Fruit fly (Drosophila melanogaster) whole organism, embryonic: Measurements from ENCODE around the gene GstT4.

ENCODE experiments used
- CG12659 ChIP-seq: fragments of 200-800 bp; sonication (Bioruptor generic); optimal IDR thresholded peaks from 3 replicates; lab custom pipeline; 2017; ENCODE audit warnings: mild to moderate bottlenecking, missing biosample characterization, missing genetic modification reagents, missing genetic modification characterization
- CG13287 ChIP-seq: fragments of 200-800 bp; sonication (Bioruptor generic); IDR thresholded peaks from 2 replicates; pipeline ENCODE4 v1.3.6; 2022; ENCODE audit warnings: missing biosample characterization, missing genetic modification characterization; ENCODE audit not compliant: partially characterized antibody
- CG1529 ChIP-seq: fragments of 200-800 bp; sonication (Bioruptor generic); optimal IDR thresholded peaks from 3 replicates; lab custom pipeline; 2018; ENCODE audit warnings: missing biosample characterization, missing genetic modification characterization
- CG15514 ChIP-seq: fragments of 200-800 bp; sonication (Bioruptor generic); optimal IDR thresholded peaks from 3 replicates; lab custom pipeline; 2017; ENCODE audit warnings: missing biosample characterization, missing genetic modification characterization, mild to moderate bottlenecking, moderate library complexity, missing genetic modification reagents
- CG17186 ChIP-seq: fragments of 200-800 bp; sonication (Bioruptor generic); optimal IDR thresholded peaks from 3 replicates; lab custom pipeline; 2017; ENCODE audit warnings: missing biosample characterization, missing genetic modification reagents, missing genetic modification characterization
- CG18619 ChIP-seq: fragments of 200-800 bp; sonication (Bioruptor generic); optimal IDR thresholded peaks from 3 replicates; lab custom pipeline; 2017; ENCODE audit warnings: missing biosample characterization, mild to moderate bottlenecking, missing genetic modification characterization
- CG31388 ChIP-seq: fragments of 200-800 bp; sonication (Bioruptor generic); optimal IDR thresholded peaks from 2 replicates; lab custom pipeline; 2016; ENCODE audit warnings: missing biosample characterization, missing genetic modification characterization
- CG32767 ChIP-seq: fragments of 200-800 bp; sonication (Bioruptor generic); IDR thresholded peaks from 2 replicates; pipeline ENCODE4 v1.3.6; 2022; ENCODE audit warnings: missing biosample characterization, missing genetic modification characterization
- CG34422 ChIP-seq: fragments of 200-800 bp; sonication (Bioruptor generic); IDR thresholded peaks from 3 replicates; pipeline ENCODE4 v1.3.6; 2022; ENCODE audit warnings: missing biosample characterization, missing genetic modification characterization
- CG3726 ChIP-seq: fragments of 200-800 bp; sonication (Bioruptor generic); IDR thresholded peaks from 3 replicates; pipeline ENCODE4, ENCODE4 v1.3.6; 2022; ENCODE audit warnings: missing biosample characterization, missing genetic modification characterization
- CG3838 ChIP-seq: fragments of 200-800 bp; sonication (Bioruptor generic); optimal IDR thresholded peaks from 3 replicates; lab custom pipeline; 2016; ENCODE audit warnings: missing biosample characterization, missing genetic modification characterization
- CG42726 ChIP-seq: fragments of 200-800 bp; sonication (Bioruptor generic); IDR thresholded peaks from 2 replicates; pipeline ENCODE4 v1.3.6; 2022; ENCODE audit warnings: missing biosample characterization, missing genetic modification characterization; ENCODE audit not compliant: partially characterized antibody
- CG43689 ChIP-seq: fragments of 200-800 bp; sonication (Bioruptor generic); IDR thresholded peaks from 2 replicates; pipeline ENCODE4 v1.3.6; 2022; ENCODE audit warnings: missing biosample characterization, missing genetic modification characterization
- CG4820 ChIP-seq: fragments of 200-800 bp; sonication (Bioruptor generic); optimal IDR thresholded peaks from 3 replicates; lab custom pipeline; 2016; ENCODE audit warnings: missing biosample characterization, missing genetic modification characterization
- CG7357 ChIP-seq: fragments of 200-800 bp; sonication (Bioruptor generic); IDR thresholded peaks from 3 replicates; pipeline ENCODE4 v1.3.6; 2022; ENCODE audit warnings: missing biosample characterization, missing genetic modification characterization
- CG7372 ChIP-seq: fragments of 200-800 bp; sonication (Bioruptor generic); IDR thresholded peaks from 2 replicates; pipeline ENCODE4 v1.3.6; 2022; ENCODE audit warnings: missing biosample characterization, missing genetic modification characterization
- CG8281 ChIP-seq: fragments of 200-800 bp; sonication (Bioruptor generic); optimal IDR thresholded peaks from 2 replicates; lab custom pipeline; 2018; ENCODE audit warnings: missing biosample characterization, mild to moderate bottlenecking, missing genetic modification characterization, moderate library complexity
- CG9932 ChIP-seq: fragments of 200-800 bp; sonication (Bioruptor generic); IDR thresholded peaks from 2 replicates; pipeline ENCODE4 v1.3.6; 2022; ENCODE audit warnings: missing biosample characterization, missing genetic modification characterization
- Camta ChIP-seq: fragments of 200-800 bp; sonication (Bioruptor generic); optimal IDR thresholded peaks from 2 replicates; lab custom pipeline; 2016; ENCODE audit warnings: missing biosample characterization, missing genetic modification characterization
- Deaf1 ChIP-seq: fragments of 200-800 bp; optimal IDR thresholded peaks from 3 replicates; lab custom pipeline; 2019; ENCODE audit warnings: missing biosample characterization, mild to moderate bottlenecking, missing genetic modification characterization, moderate library complexity
- Dll ChIP-seq: fragments of 200-800 bp; sonication (Bioruptor generic); IDR thresholded peaks from 4 replicates; pipeline ENCODE4 v1.3.6; 2022; ENCODE audit warnings: missing biosample characterization, missing genetic modification characterization; ENCODE audit not compliant: partially characterized antibody
- Doc2 ChIP-seq: fragments of 200-800 bp; sonication (Bioruptor generic); IDR thresholded peaks from 2 replicates; pipeline ENCODE4 v1.3.6; 2022; ENCODE audit warnings: missing biosample characterization, missing genetic modification characterization
- Hmx ChIP-seq: fragments of 200-800 bp; sonication (Bioruptor generic); optimal IDR thresholded peaks from 2 replicates; lab custom pipeline; 2016; ENCODE audit warnings: missing biosample characterization, missing genetic modification characterization
- Lim3 ChIP-seq: fragments of 200-800 bp; sonication (Bioruptor generic); IDR thresholded peaks from 2 replicates; pipeline ENCODE4 v1.3.6; 2022; ENCODE audit warnings: missing biosample characterization, missing genetic modification characterization
- Lpt ChIP-seq: fragments of >200 bp; optimal IDR thresholded peaks from 2 replicates; lab custom pipeline; 2018; ENCODE audit warnings: missing biosample characterization, missing genetic modification characterization
- Meics ChIP-seq: fragments of 200-800 bp; sonication (Bioruptor generic); optimal IDR thresholded peaks from 2 replicates; lab custom pipeline; 2017; ENCODE audit warnings: missing biosample characterization, mild to moderate bottlenecking, missing genetic modification characterization
- Nf-YB ChIP-seq: fragments of 200-800 bp; sonication (Bioruptor generic); optimal IDR thresholded peaks from 3 replicates; lab custom pipeline; 2019; ENCODE audit warnings: missing biosample characterization, mild to moderate bottlenecking, missing genetic modification characterization, moderate library complexity
- Pdp1 ChIP-seq, 2 experiments: fragments of 200-800 bp; sonication (Bioruptor generic); optimal IDR thresholded peaks; 3 replicates each; lab custom pipeline; 2016; ENCODE audit warnings: missing biosample characterization in 2 of 2, missing genetic modification characterization in 2 of 2, mild to moderate bottlenecking in 1 of 2, moderate library complexity in 1 of 2
- ap ChIP-seq: fragments of 200-800 bp; sonication (Bioruptor generic); IDR thresholded peaks from 2 replicates; pipeline ENCODE4 v1.3.6; 2022; ENCODE audit warnings: missing biosample characterization, missing genetic modification characterization
- ara ChIP-seq: fragments of 200-800 bp; sonication (Bioruptor generic); IDR thresholded peaks from 2 replicates; pipeline ENCODE4 v1.3.6; 2022; ENCODE audit warnings: missing biosample characterization, missing genetic modification characterization
- bbx ChIP-seq: fragments of 200-800 bp; sonication (Bioruptor generic); IDR thresholded peaks from 2 replicates; pipeline ENCODE4 v1.3.6; 2022; ENCODE audit warnings: missing biosample characterization, missing genetic modification characterization; ENCODE audit not compliant: partially characterized antibody
- cas ChIP-seq: fragments of 200-800 bp; sonication (Bioruptor generic); IDR thresholded peaks from 2 replicates; pipeline ENCODE4 v1.3.6; 2022; ENCODE audit warnings: missing biosample characterization, missing genetic modification characterization
- cato ChIP-seq: fragments of 200-800 bp; sonication (Bioruptor generic); optimal IDR thresholded peaks from 2 replicates; lab custom pipeline; 2016; ENCODE audit warnings: missing biosample characterization, missing genetic modification characterization, borderline replicate concordance
- en ChIP-seq: fragments of 200-800 bp; sonication (Bioruptor generic); optimal IDR thresholded peaks from 2 replicates; lab custom pipeline; 2016; ENCODE audit warnings: missing biosample characterization, missing genetic modification characterization
- exex ChIP-seq: fragments of 200-800 bp; sonication (Bioruptor generic); optimal IDR thresholded peaks from 4 replicates; lab custom pipeline; 2018; ENCODE audit warnings: missing biosample characterization, mild to moderate bottlenecking, missing genetic modification characterization, moderate library complexity
- fd3F ChIP-seq: fragments of 200-800 bp; sonication (Bioruptor generic); optimal IDR thresholded peaks from 2 replicates; lab custom pipeline; 2018; ENCODE audit warnings: missing biosample characterization, mild to moderate bottlenecking, missing genetic modification characterization, moderate library complexity
- gsb ChIP-seq: fragments of 200-800 bp; sonication (Bioruptor generic); IDR thresholded peaks from 2 replicates; pipeline ENCODE4 v1.3.6; 2022; ENCODE audit warnings: missing biosample characterization, missing genetic modification characterization
- lmd ChIP-seq: fragments of 200-800 bp; sonication (Bioruptor generic); IDR thresholded peaks from 2 replicates; pipeline ENCODE4 v1.3.6; 2022; ENCODE audit warnings: missing biosample characterization, missing genetic modification characterization
- mld ChIP-seq: fragments of 200-800 bp; sonication (Bioruptor generic); IDR thresholded peaks from 3 replicates; pipeline ENCODE4 v1.3.6; 2022; ENCODE audit warnings: missing biosample characterization, missing genetic modification characterization; ENCODE audit not compliant: partially characterized antibody
- onecut ChIP-seq: fragments of 200-800 bp; sonication (Bioruptor generic); IDR thresholded peaks from 2 replicates; pipeline ENCODE4 v1.3.6; 2022; ENCODE audit warnings: missing biosample characterization, missing genetic modification characterization
- prd ChIP-seq, 3 experiments: fragments of >200 bp in 2 of 3; fragments of 200-800 bp in 1 of 3; sonication (Bioruptor generic) in 1 of 3; optimal IDR thresholded peaks in 2 of 3; IDR thresholded peaks in 1 of 3; 2 replicates in 2 of 3; 3 replicates in 1 of 3; pipeline versions ENCODE4 v1.3.6 to Lab custom; 2017 to 2022; ENCODE audit warnings: missing biosample characterization in 1 of 3, missing genetic modification characterization in 1 of 3
- pzg ChIP-seq: fragments of 200-800 bp; sonication (Bioruptor generic); optimal IDR thresholded peaks from 3 replicates; lab custom pipeline; 2018; ENCODE audit warnings: missing biosample characterization, mild to moderate bottlenecking, missing genetic modification characterization, moderate library complexity
- sna ChIP-seq: fragments of 200-800 bp; sonication (Bioruptor generic); IDR thresholded peaks from 2 replicates; pipeline ENCODE4 v1.3.6; 2022; ENCODE audit warnings: missing biosample characterization, missing genetic modification characterization; ENCODE audit not compliant: partially characterized antibody
- z ChIP-seq: fragments of 200-800 bp; sonication (Bioruptor generic); IDR thresholded peaks from 3 replicates; pipeline ENCODE4 v1.3.6; 2022; ENCODE audit warnings: missing biosample characterization, missing genetic modification characterization
- zfh1 ChIP-seq: fragments of 200-800 bp; sonication (Bioruptor generic); IDR thresholded peaks from 3 replicates; pipeline ENCODE4 v1.3.6; 2022; ENCODE audit warnings: missing biosample characterization, missing genetic modification characterization
- zfh2 ChIP-seq: fragments of 200-800 bp; sonication (Bioruptor generic); optimal IDR thresholded peaks from 2 replicates; lab custom pipeline; 2016; ENCODE audit warnings: missing biosample characterization, missing genetic modification characterization

Gene GstT4

DNA sequence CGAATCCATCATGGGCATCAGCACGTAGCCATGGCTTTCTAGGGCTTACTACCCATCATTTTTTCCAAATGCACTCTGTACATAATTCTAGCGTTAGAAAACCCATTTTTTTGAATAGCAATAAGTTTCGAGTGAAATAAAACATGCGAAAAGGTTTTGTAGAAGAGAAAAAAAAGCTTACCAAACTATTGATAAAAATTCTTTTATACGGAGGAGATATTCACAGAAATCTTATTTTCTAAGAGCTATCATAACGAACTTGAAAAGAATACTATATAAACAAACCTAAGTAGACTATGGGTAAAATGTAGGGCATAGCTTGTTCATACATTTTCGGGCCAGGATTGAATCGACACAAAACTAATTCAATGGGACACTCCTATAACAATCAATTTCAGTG lies 34.2 kb upstream of the GstT4 start, which contains the start of gene CG1640:
TSS of gene CG1640 (plus strand) at position 301 of the 400 bp plus-strand sequence.
- no peak for TF ChIP-seq cato
- no peak for TF ChIP-seq Lpt (GFP tag; lab: Kevin White, UChicago)
- no peak for TF ChIP-seq Deaf1 (tag; lab: Kevin White, UChicago)
- TF ChIP-seq CG43689 (GFP tag; lab: Robert Waterston, UW) = no peak
- TF ChIP-seq zfh2 (GFP tag; lab: Kevin White, UChicago) = no peak

DNA sequence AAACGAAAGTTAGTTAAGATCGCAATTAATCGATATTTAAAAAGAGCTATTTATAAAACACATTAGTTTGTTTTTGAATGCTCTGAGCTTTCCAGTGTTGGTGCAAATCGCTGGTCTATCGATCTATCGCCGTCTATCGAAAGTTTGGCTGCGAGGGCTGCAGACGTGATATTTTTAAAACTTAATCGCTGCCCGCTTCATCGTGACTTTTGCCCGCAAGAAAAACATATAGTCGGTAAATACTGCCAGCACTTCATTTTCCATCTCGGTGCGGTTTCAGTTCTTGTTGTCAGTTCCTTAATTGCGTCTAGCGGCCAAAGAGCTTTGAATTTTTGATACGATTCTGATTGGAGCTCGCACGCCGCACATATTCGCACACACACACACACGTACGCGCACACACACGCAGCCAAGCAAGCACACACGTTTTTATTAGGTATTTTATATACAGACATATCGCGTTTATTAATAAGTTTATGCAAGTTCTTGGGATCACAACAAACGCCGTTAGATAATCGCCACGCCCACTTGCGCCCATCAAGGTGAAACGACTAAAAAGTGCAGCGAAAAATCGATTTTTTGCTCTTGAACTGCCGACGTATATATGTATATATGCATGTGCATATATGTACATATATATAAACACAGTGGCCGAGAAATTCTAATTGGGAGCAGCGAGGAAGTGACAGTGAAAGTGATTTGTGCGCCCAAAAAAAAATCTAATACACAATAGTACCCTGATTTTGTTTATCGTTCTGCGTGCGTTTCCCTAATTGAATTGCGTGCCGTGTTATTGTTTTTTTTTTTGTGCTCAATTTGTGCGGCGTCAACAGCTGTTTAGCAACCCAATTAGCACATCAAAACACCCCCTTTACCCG lies 33.5 kb upstream of the GstT4 start:
- TF ChIP-seq Camta (GFP tag; lab: Kevin White, UChicago) = no peak
- TF ChIP-seq fd3F (GFP tag; lab: Kevin White, UChicago) = no peak
- TF ChIP-seq CG4820 (GFP tag; lab: Kevin White, UChicago) = no peak
- TF ChIP-seq ap (GFP tag; lab: Robert Waterston, UW) = no peak
- peak; percentile 76 for TF ChIP-seq CG13287 (GFP tag; lab: Robert Waterston, UW)
- TF ChIP-seq gsb (GFP tag; lab: Robert Waterston, UW) = no peak
- no peak for TF ChIP-seq z (GFP tag; lab: Robert Waterston, UW)
- peak; percentile 81 for TF ChIP-seq onecut (GFP tag; lab: Robert Waterston, UW)
- TF ChIP-seq mld (GFP tag; lab: Robert Waterston, UW) = no peak
- no peak for TF ChIP-seq CG3726 (GFP tag; lab: Robert Waterston, UW)
- TF ChIP-seq CG9932 (GFP tag; lab: Robert Waterston, UW) = peak; percentile 54
- TF ChIP-seq CG12659 (GFP tag; lab: Kevin White, UChicago) = peak; percentile 48
- no peak for TF ChIP-seq Lim3
- no peak for TF ChIP-seq CG18619
- TF ChIP-seq prd (optimal IDR thresholded peaks at IDR 0.05; lab: Kevin White, UChicago) = no peak
- TF ChIP-seq prd (GFP tag; IDR thresholded peaks at IDR 0.05; lab: Robert Waterston, UW) = 0 out of 3 replicates have a peak, but pooled peaks have one; percentile 16
- peak; percentile 70 for TF ChIP-seq CG15514 (GFP tag; lab: Kevin White, UChicago)
- no peak for TF ChIP-seq lmd (GFP tag; lab: Robert Waterston, UW)
- no peak for TF ChIP-seq Hmx (GFP tag; lab: Kevin White, UChicago)
- TF ChIP-seq CG32767 (GFP tag; lab: Robert Waterston, UW) = no peak
- no peak for TF ChIP-seq en (GFP tag; lab: Kevin White, UChicago)
- TF ChIP-seq Nf-YB (GFP tag; lab: Kevin White, UChicago) = peak; percentile 49
- no peak for TF ChIP-seq Meics (GFP tag; lab: Kevin White, UChicago)
- TF ChIP-seq CG8281 = no peak
- TF ChIP-seq ara (GFP tag; lab: Robert Waterston, UW) = no peak
- no peak for TF ChIP-seq CG7357 (GFP tag; lab: Robert Waterston, UW)
- no peak for TF ChIP-seq Doc2 (GFP tag; lab: Robert Waterston, UW)
- peak; percentile 9 to 45 for TF ChIP-seq Pdp1 (GFP tag; optimal IDR thresholded peaks at IDR 0.05; lab: Kevin White, UChicago)
- peak; percentile 62 for TF ChIP-seq exex (tag; lab: Kevin White, UChicago)
- TF ChIP-seq CG7372 (GFP tag; lab: Robert Waterston, UW) = no peak
- TF ChIP-seq CG34422 (GFP tag; lab: Robert Waterston, UW) = 0 out of 3 replicates have a peak, but pooled peaks have one; percentile 21
- TF ChIP-seq CG31388 = no peak
- peak; percentile 43; the same call in 1 of the 2 replicates for TF ChIP-seq bbx (GFP tag; lab: Robert Waterston, UW)
- TF ChIP-seq zfh1 (GFP tag; lab: Robert Waterston, UW) = no peak
- TF ChIP-seq sna = peak; percentile 73
- TF ChIP-seq CG1529 (GFP tag; lab: Kevin White, UChicago) = no peak
- TF ChIP-seq CG3838 (GFP tag; lab: Kevin White, UChicago) = no peak
- TF ChIP-seq Dll (GFP tag; lab: Robert Waterston, UW) = peak; percentile 66; the same call in 3 of the 4 replicates
- TF ChIP-seq CG42726 (GFP tag; lab: Robert Waterston, UW) = peak; percentile 64; the same call in 1 of the 2 replicates
- no peak for TF ChIP-seq CG17186 (GFP tag; lab: Kevin White, UChicago)
- peak; percentile 68 for TF ChIP-seq pzg
- TF ChIP-seq cas (GFP tag; lab: Robert Waterston, UW) = no peak
